Worm (Caenorhabditis elegans) whole organism, L4 larva: ENCODE results near the gene ZC317.6.
A peak's percentile ranks its signal among the peaks of the same experiment; 100 is the strongest.
"Not testable (repeated sequence)": the region's sequence is repeated elsewhere in the genome, so short reads cannot be mapped to it uniquely, and the experiment has no call there.

Experiments
- D1046.2 ChIP-seq: fragments of 200-800 bp; sonication (Bioruptor generic); IDR thresholded peaks from 2 replicates; pipeline ENCODE4 v1.3.6; 2022; ENCODE audit warnings: missing genetic modification characterization, missing compliant biosample characterization
- F26F4.8 ChIP-seq: fragments of 200-800 bp; sonication (Bioruptor generic); conservative IDR thresholded peaks from 2 replicates; pipeline ENCODE4 v1.3.6; 2022; ENCODE audit warnings: missing genetic modification characterization, missing compliant biosample characterization
- Y105C5A.15 ChIP-seq: fragments of 200-800 bp; sonication (Bioruptor generic); IDR thresholded peaks from 2 replicates; pipeline ENCODE4 v1.3.6; 2022; ENCODE audit warnings: missing genetic modification characterization, missing compliant biosample characterization
- ZK337.2 ChIP-seq: fragments of 200-800 bp; sonication (Bioruptor generic); IDR thresholded peaks from 2 replicates; pipeline ENCODE4 v1.3.6; 2022; ENCODE audit warnings: missing genetic modification reagents, missing genetic modification characterization, missing compliant biosample characterization
- aha-1 ChIP-seq: fragments of 150-350 bp; peaks from one replicate; lab custom pipeline; 2014; ENCODE audit warnings: missing biosample characterization, missing genetic modification characterization
- ceh-82 ChIP-seq: sonication (generic microtip); optimal IDR thresholded peaks from 2 replicates; lab custom pipeline; 2017; ENCODE audit warnings: missing biosample characterization, missing genetic modification characterization
- cey-2 ChIP-seq: sonication (generic microtip); optimal IDR thresholded peaks from 3 replicates; lab custom pipeline; 2017; ENCODE audit warnings: missing genetic modification characterization, mild to moderate bottlenecking, missing compliant biosample characterization, antibody characterized with exemption, borderline replicate concordance; ENCODE audit not compliant: insufficient read depth
- daf-12 ChIP-seq: fragments of 150-350 bp; optimal IDR thresholded peaks from 2 replicates; lab custom pipeline; 2014; ENCODE audit warnings: missing biosample characterization, missing genetic modification reagents, missing genetic modification characterization
- daf-8 ChIP-seq: fragments of 200-800 bp; sonication (Bioruptor generic); IDR thresholded peaks from 2 replicates; pipeline ENCODE4 v1.3.6; 2022; ENCODE audit warnings: missing genetic modification characterization, missing compliant biosample characterization
- dmd-6 ChIP-seq: fragments of 200-800 bp; sonication (Bioruptor generic); IDR thresholded peaks from 2 replicates; pipeline ENCODE4 v1.3.6; 2022; ENCODE audit warnings: missing genetic modification reagents, missing genetic modification characterization, missing compliant biosample characterization
- dmd-9 ChIP-seq: fragments of 200-800 bp; sonication (Bioruptor generic); IDR thresholded peaks from 2 replicates; pipeline ENCODE4 v1.3.6; 2022; ENCODE audit warnings: missing genetic modification reagents, missing genetic modification characterization, missing compliant biosample characterization
- dve-1 ChIP-seq: sonication (generic microtip); optimal IDR thresholded peaks from 2 replicates; lab custom pipeline; 2017; ENCODE audit warnings: antibody characterized with exemption, mild to moderate bottlenecking, missing genetic modification characterization, missing compliant biosample characterization; ENCODE audit not compliant: insufficient read depth
- egl-27 ChIP-seq: sonication (generic microtip); optimal IDR thresholded peaks from 3 replicates; lab custom pipeline; 2017; ENCODE audit warnings: missing biosample characterization, missing genetic modification reagents, missing genetic modification characterization
- fkh-10 ChIP-seq: fragments of 150-350 bp; optimal IDR thresholded peaks from 2 replicates; lab custom pipeline; 2014; ENCODE audit warnings: missing biosample characterization, missing genetic modification reagents, missing genetic modification characterization
- fos-1 ChIP-seq: fragments of 150-350 bp; optimal IDR thresholded peaks from 2 replicates; lab custom pipeline; 2014; ENCODE audit warnings: missing biosample characterization, missing genetic modification characterization
- gei-8 ChIP-seq: fragments of 200-800 bp; sonication (Bioruptor generic); optimal IDR thresholded peaks from 2 replicates; lab custom pipeline; 2018; ENCODE audit warnings: mild to moderate bottlenecking, missing genetic modification characterization, missing compliant biosample characterization
- hlh-11 ChIP-seq: fragments of 200-800 bp; sonication (Bioruptor generic); optimal IDR thresholded peaks from 2 replicates; lab custom pipeline; 2018; ENCODE audit warnings: mild to moderate bottlenecking, missing genetic modification characterization, missing compliant biosample characterization
- hlh-30 ChIP-seq: sonication (generic microtip); optimal IDR thresholded peaks from 2 replicates; lab custom pipeline; 2017; ENCODE audit warnings: antibody characterized with exemption, mild to moderate bottlenecking, missing genetic modification characterization, missing compliant biosample characterization; ENCODE audit not compliant: insufficient read depth
- jun-1 ChIP-seq: fragments of 150-350 bp; optimal IDR thresholded peaks from 2 replicates; lab custom pipeline; 2014; ENCODE audit warnings: missing biosample characterization, missing genetic modification reagents, missing genetic modification characterization
- lin-29 ChIP-seq: fragments of 200-800 bp; sonication (Bioruptor generic); IDR thresholded peaks from 2 replicates; pipeline ENCODE4 v1.3.6; 2022; ENCODE audit warnings: missing genetic modification reagents, missing genetic modification characterization, missing compliant biosample characterization
- lin-39 ChIP-seq: fragments of 150-350 bp; optimal IDR thresholded peaks from 2 replicates; lab custom pipeline; 2014; ENCODE audit warnings: missing biosample characterization, missing genetic modification reagents, missing genetic modification characterization
- lir-3 ChIP-seq: sonication (generic microtip); optimal IDR thresholded peaks from 2 replicates; lab custom pipeline; 2016; ENCODE audit warnings: mild to moderate bottlenecking, missing genetic modification characterization, missing compliant biosample characterization
- lsy-2 ChIP-seq, 2 experiments: fragments of 150-350 bp in 1 of 2; sonication (generic microtip) in 1 of 2; optimal IDR thresholded peaks; 2 replicates each; lab custom pipeline; 2014 to 2017; ENCODE audit warnings: missing biosample characterization in 2 of 2, missing genetic modification characterization in 2 of 2
- madf-5 ChIP-seq, 2 experiments: fragments of 200-800 bp; sonication (Bioruptor generic); IDR thresholded peaks; 2 replicates each; pipeline ENCODE4 v1.3.6; 2022; ENCODE audit warnings: missing compliant biosample characterization in 2 of 2, missing genetic modification characterization in 2 of 2
- mdl-1 ChIP-seq, 2 experiments: fragments of 150-350 bp in 1 of 2; sonication (generic microtip) in 1 of 2; optimal IDR thresholded peaks; 2 replicates each; lab custom pipeline; 2014 to 2017; ENCODE audit warnings: missing biosample characterization in 2 of 2, missing genetic modification characterization in 2 of 2
- mdt-29 ChIP-seq: fragments of 200-800 bp; sonication (Bioruptor generic); IDR thresholded peaks from 2 replicates; pipeline ENCODE4 v1.3.6; 2022; ENCODE audit warnings: missing genetic modification reagents, missing genetic modification characterization, missing compliant biosample characterization
- mes-2 ChIP-seq: sonication (generic microtip); optimal IDR thresholded peaks from 2 replicates; lab custom pipeline; 2016; ENCODE audit warnings: missing genotype, mild to moderate bottlenecking, missing genetic modification characterization, missing compliant biosample characterization; ENCODE audit not compliant: poor library complexity, severe bottlenecking
- mxl-3 ChIP-seq: fragments of 200-800 bp; sonication (Bioruptor generic); optimal IDR thresholded peaks from 2 replicates; lab custom pipeline; 2018; ENCODE audit warnings: mild to moderate bottlenecking, missing genetic modification characterization, missing compliant biosample characterization
- nhr-111 ChIP-seq: fragments of 200-800 bp; sonication (Bioruptor generic); optimal IDR thresholded peaks from 2 replicates; lab custom pipeline; 2018; ENCODE audit warnings: mild to moderate bottlenecking, missing genetic modification characterization, missing compliant biosample characterization
- nhr-28 ChIP-seq: fragments of 150-350 bp; optimal IDR thresholded peaks from 2 replicates; lab custom pipeline; 2014; ENCODE audit warnings: missing biosample characterization, missing genetic modification characterization
- nhr-42 ChIP-seq: fragments of 200-800 bp; sonication (Bioruptor generic); IDR thresholded peaks from 2 replicates; pipeline ENCODE4 v1.3.6; 2022; ENCODE audit warnings: missing genetic modification characterization, missing compliant biosample characterization
- nhr-48 ChIP-seq: sonication (generic microtip); optimal IDR thresholded peaks from 2 replicates; lab custom pipeline; 2016; ENCODE audit warnings: mild to moderate bottlenecking, missing genetic modification characterization, missing compliant biosample characterization
- nhr-6 ChIP-seq: fragments of 150-350 bp; optimal IDR thresholded peaks from 2 replicates; lab custom pipeline; 2014; ENCODE audit warnings: missing biosample characterization, missing genetic modification characterization
- pha-4 ChIP-seq, 2 experiments: fragments of 150-350 bp in 1 of 2; fragments of 200-800 bp in 1 of 2; sonication (Bioruptor generic) in 1 of 2; IDR thresholded peaks in 1 of 2; optimal IDR thresholded peaks in 1 of 2; 2 replicates each; pipeline versions ENCODE4 v1.3.6 to Lab custom; 2014 to 2022; ENCODE audit warnings: missing genetic modification characterization in 2 of 2, missing genetic modification reagents in 2 of 2, missing biosample characterization in 1 of 2, missing compliant biosample characterization in 1 of 2
- pqm-1 ChIP-seq: sonication (generic microtip); optimal IDR thresholded peaks from 2 replicates; lab custom pipeline; 2017; ENCODE audit warnings: missing biosample characterization, missing genetic modification characterization
- sdz-12 ChIP-seq: fragments of 200-800 bp; sonication (Bioruptor generic); optimal IDR thresholded peaks from 2 replicates; lab custom pipeline; 2018; ENCODE audit warnings: mild to moderate bottlenecking, missing genetic modification characterization, missing compliant biosample characterization
- set-16 ChIP-seq: fragments of 200-800 bp; sonication (Bioruptor generic); IDR thresholded peaks from 2 replicates; pipeline ENCODE4 v1.3.6; 2022; ENCODE audit warnings: missing genetic modification reagents, missing genetic modification characterization, missing compliant biosample characterization
- snpc-1.2 ChIP-seq: fragments of 200-800 bp; sonication (Bioruptor generic); IDR thresholded peaks from 2 replicates; pipeline ENCODE4 v1.3.6; 2022; ENCODE audit warnings: missing genetic modification reagents, missing genetic modification characterization, missing compliant biosample characterization
- snpc-4 ChIP-seq: fragments of 150-350 bp; optimal IDR thresholded peaks from 2 replicates; lab custom pipeline; 2014; ENCODE audit warnings: missing biosample characterization, missing genetic modification characterization
- spr-1 ChIP-seq: sonication (generic microtip); optimal IDR thresholded peaks from 2 replicates; lab custom pipeline; 2016; ENCODE audit warnings: mild to moderate bottlenecking, missing genetic modification characterization, missing compliant biosample characterization
- tra-1 ChIP-seq: fragments of 200-800 bp; sonication (Bioruptor generic); IDR thresholded peaks from 2 replicates; pipeline ENCODE4 v1.3.6; 2022; ENCODE audit warnings: missing genetic modification reagents, missing genetic modification characterization, missing compliant biosample characterization
- unc-62 ChIP-seq, 3 experiments: fragments of 150-350 bp in 1 of 3; sonication (generic microtip); optimal IDR thresholded peaks in 2 of 3; peaks in 1 of 3; 1 replicate in 1 of 3; 2 replicates in 2 of 3; lab custom pipeline; 2014 to 2017; ENCODE audit warnings: missing biosample characterization in 3 of 3, missing genetic modification characterization in 3 of 3, missing genetic modification reagents in 3 of 3, missing genotype in 1 of 3
- zfp-3 ChIP-seq: fragments of 200-800 bp; sonication (Bioruptor generic); conservative IDR thresholded peaks from 2 replicates; pipeline ENCODE4 v1.3.6; 2022; ENCODE audit warnings: missing genetic modification reagents, missing genetic modification characterization, missing compliant biosample characterization

ZC317.6 gene

ce11 chrV:5468489-5468888, at the start of gene ZC317.6:
TSS of gene ZC317.6 (minus strand) at chrV:5468589.
- TF ChIP-seq cey-2 (tag; lab: Kevin White, UChicago); mes-2; nhr-42 (GFP tag; lab: Robert Waterston, UW): not testable (repeated sequence)

- TF ChIP-seq dmd-6 (GFP tag; lab: Robert Waterston, UW) (peak; percentile 53), dve-1 (tag; lab: Kevin White, UChicago) (peak; percentile 41), D1046.2 (GFP tag; lab: Robert Waterston, UW) (no peak), snpc-1.2 (GFP tag; lab: Robert Waterston, UW) (no peak), zfp-3 (GFP tag; lab: Robert Waterston, UW) (no peak), lin-29 (GFP tag; lab: Robert Waterston, UW) (no peak), gei-8 (no peak), nhr-28 (tag; lab: Kevin White, UChicago) (peak; percentile 73), fos-1 (no peak), hlh-30 (tag; lab: Kevin White, UChicago) (peak; percentile 27), mdl-1 (tag; optimal IDR thresholded peaks at IDR 0.05; lab: Kevin White, UChicago) (no peak), unc-62 (GFP tag; optimal IDR thresholded peaks at IDR 0.05 in 1 of 2; lab: Kevin White, UChicago) (no peak), unc-62 (tag; optimal IDR thresholded peaks at IDR 0.05; lab: Kevin White, UChicago) (no peak), aha-1 (tag; lab: Kevin White, UChicago) (peak; percentile 4), pqm-1 (peak; percentile 36), nhr-48 (tag; lab: Kevin White, UChicago) (no peak)
Observed at ce11 chrV:5513630-5514378, 45.4 kb upstream of the ZC317.6 start, which contains the start of the genes hpo-15 and mms-19. TSS of gene hpo-15 (minus strand) at chrV:5513830. TSS of gene mms-19 (plus strand) at chrV:5514348.

ce11 chrV:5512559-5512958, 44.2 kb upstream of the ZC317.6 start:
- TF ChIP-seq snpc-4 (tag; lab: Kevin White, UChicago), result no peak
- TF ChIP-seq mdt-29, result no peak
- peak; percentile 71 for TF ChIP-seq hlh-11 (tag; lab: Kevin White, UChicago)
- no peak for TF ChIP-seq fkh-10 (GFP tag; lab: Kevin White, UChicago)
- TF ChIP-seq lin-39 (tag; lab: Kevin White, UChicago), result no peak
- TF ChIP-seq fos-1, result no peak
- no peak for TF ChIP-seq daf-8 (GFP tag; lab: Robert Waterston, UW)
- no peak for TF ChIP-seq tra-1 (GFP tag; lab: Robert Waterston, UW)
- TF ChIP-seq nhr-6, result no peak
- no peak for TF ChIP-seq aha-1 (tag; lab: Kevin White, UChicago)
- TF ChIP-seq cey-2 (tag; lab: Kevin White, UChicago), result no peak
- TF ChIP-seq mxl-3, result no peak
- no peak for TF ChIP-seq jun-1 (tag; lab: Kevin White, UChicago)
- no peak for TF ChIP-seq spr-1 (tag; lab: Kevin White, UChicago)
- TF ChIP-seq daf-12 (tag; lab: Kevin White, UChicago), result no peak
- no peak for TF ChIP-seq madf-5 (GFP tag; IDR thresholded peaks at IDR 0.05; lab: Robert Waterston, UW)
- no peak for TF ChIP-seq set-16 (GFP tag; lab: Robert Waterston, UW)
- TF ChIP-seq pqm-1, result peak; percentile 94
- no peak for TF ChIP-seq pha-4 (GFP tag; IDR thresholded peaks at IDR 0.05; lab: Robert Waterston, UW)
- TF ChIP-seq pha-4 (tag; optimal IDR thresholded peaks at IDR 0.05; lab: Kevin White, UChicago), result no peak
- TF ChIP-seq sdz-12 (GFP tag; lab: Kevin White, UChicago), result no peak
- TF ChIP-seq ceh-82, result no peak
- TF ChIP-seq mdl-1 (tag; optimal IDR thresholded peaks at IDR 0.05; lab: Kevin White, UChicago), result no peak
- no peak for TF ChIP-seq nhr-111 (GFP tag; lab: Kevin White, UChicago)
- no peak for TF ChIP-seq dmd-9
- TF ChIP-seq lir-3 (tag; lab: Kevin White, UChicago), result no peak
- TF ChIP-seq nhr-28 (tag; lab: Kevin White, UChicago), result peak; percentile 85
- no peak for TF ChIP-seq egl-27 (tag; lab: Kevin White, UChicago)
- no peak for TF ChIP-seq F26F4.8 (GFP tag; lab: Robert Waterston, UW)
- no peak for TF ChIP-seq Y105C5A.15 (GFP tag; lab: Robert Waterston, UW)
- no peak for TF ChIP-seq D1046.2 (GFP tag; lab: Robert Waterston, UW)
- no peak for TF ChIP-seq ZK337.2
- TF ChIP-seq hlh-30 (tag; lab: Kevin White, UChicago), result peak; percentile 7
- TF ChIP-seq lsy-2 (tag; optimal IDR thresholded peaks at IDR 0.05; lab: Kevin White, UChicago), result peak in 1 of 2 experiments; percentile 9
